Fruit fly (Drosophila melanogaster): ENCODE measurements around the gene mRpS18C.

DNA sequence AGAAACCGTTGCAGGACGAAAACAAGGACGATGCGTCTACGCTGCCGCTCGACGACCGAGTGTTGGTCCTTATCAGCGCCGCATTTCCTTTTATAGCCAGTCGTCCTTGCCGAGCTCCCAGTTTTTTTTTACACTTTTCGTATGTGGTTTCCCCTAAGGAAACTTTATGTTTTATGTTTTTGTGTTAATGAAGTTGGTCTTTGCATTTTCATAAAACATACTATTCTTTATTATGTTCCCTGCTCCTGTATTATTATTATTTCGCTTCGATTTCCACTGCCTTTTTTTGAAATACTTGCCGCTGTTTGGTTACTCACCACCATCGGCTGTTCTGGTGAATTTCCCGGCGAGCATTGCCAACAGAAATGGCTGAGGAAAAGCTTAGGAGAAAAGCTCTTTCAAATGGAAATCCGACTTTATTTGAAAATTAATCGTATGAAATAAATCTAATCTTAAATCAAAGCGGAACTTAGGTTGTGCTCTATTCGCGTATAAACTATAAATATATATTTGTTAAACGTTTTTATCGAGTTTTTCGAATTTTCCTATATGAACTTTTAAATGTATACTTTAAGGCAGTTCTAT, 19.9 kb downstream of the mRpS18C start, which contains the start of gene CG15537:
- TF ChIP-seq CG8478 (optimal IDR thresholded peaks at IDR 0.05) (no peak), CTCF (optimal IDR thresholded peaks at IDR 0.05) (no peak)

Data from S2 (cell line).